Fruit fly (Drosophila melanogaster) Kc167 (cell line): ENCODE data around the gene CG10559.

Experiments used
- h ChIP-seq: fragments of >200 bp; optimal IDR thresholded peaks from 3 replicates; lab custom pipeline; 2018; ENCODE audit warnings: missing external identifiers
- psq ChIP-seq: fragments of >200 bp; optimal IDR thresholded peaks from 2 replicates; lab custom pipeline; 2017; ENCODE audit warnings: missing external identifiers

DNA sequence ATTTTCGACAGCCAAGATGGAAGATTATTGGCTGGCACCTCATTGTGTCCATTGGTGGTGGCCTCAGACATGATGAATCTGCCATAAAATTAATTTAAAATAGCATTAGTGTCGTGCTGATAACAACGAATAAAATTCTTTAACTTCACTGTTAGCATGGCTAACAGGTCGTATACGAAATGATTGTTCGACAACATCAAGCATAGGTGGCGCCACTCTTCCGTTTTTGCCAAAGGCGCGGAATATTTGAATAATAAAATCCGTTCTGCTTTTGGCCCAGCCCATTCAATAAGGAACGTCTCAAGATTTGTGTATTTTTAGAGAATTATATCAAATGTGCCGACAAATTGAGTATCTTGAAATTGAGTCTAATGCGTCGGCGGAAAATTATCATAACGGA, 3.3 kb downstream of the CG10559 start:
- TF ChIP-seq psq (no peak), h (lab: Kevin White, UChicago) (no peak)
